Fruit fly (Drosophila melanogaster): ENCODE measurements around the gene dpr6.
A peak's percentile ranks its signal among the peaks of the same experiment; 100 is the strongest.

The dpr6 gene

DNA sequence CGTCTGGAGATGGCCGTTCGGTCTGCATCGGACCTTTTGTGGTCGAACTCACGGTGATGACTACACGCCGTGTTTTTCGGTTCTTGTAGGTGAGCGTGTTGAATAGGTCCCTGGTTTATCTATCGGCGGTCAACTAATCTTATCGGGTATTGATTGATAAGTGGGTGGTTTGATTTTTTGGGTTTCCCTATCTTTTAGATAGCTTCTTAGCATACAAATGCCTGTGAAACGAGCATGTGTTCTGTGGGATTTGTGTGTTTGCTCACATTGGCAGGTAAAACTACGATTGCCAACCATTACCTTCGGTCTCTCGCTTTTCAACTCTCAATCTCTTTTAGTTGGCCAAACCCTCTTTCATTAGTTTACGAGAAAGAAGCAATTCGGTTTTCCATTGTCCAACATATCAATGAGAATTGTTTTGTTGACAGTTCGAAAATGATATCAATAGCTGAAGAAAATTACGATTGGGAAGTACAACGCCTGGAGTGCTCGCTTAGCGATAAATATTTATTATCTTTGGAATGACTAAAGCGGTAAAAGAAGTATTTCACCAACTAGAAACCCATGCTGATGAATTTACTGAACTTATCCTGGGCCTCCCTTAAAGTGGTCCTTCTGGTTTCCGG, 117.9 kb downstream of the dpr6 start, which contains the start of gene CG32053 (continued):
- TF ChIP-seq Dp (GFP tag; optimal IDR thresholded peaks at IDR 0.05) (no peak), Hr39 (optimal IDR thresholded peaks at IDR 0.05) (no peak), grn (GFP tag; optimal IDR thresholded peaks at IDR 0.05) (peak; percentile 92), CG16779 (GFP tag; IDR thresholded peaks at IDR 0.05) (no peak), jumu (GFP tag; optimal IDR thresholded peaks at IDR 0.05) (no peak), CG10979 (tag; optimal IDR thresholded peaks at IDR 0.05) (no peak), gsb-n (tag; optimal IDR thresholded peaks at IDR 0.05) (no peak), repo (GFP tag; optimal IDR thresholded peaks at IDR 0.05) (no peak), sens-2 (GFP tag; IDR thresholded peaks at IDR 0.05) (0 out of 2 replicates have a peak, but pooled peaks have one; percentile 38), Mrtf (GFP tag; IDR thresholded peaks at IDR 0.05) (no peak), CG12071 (GFP tag; optimal IDR thresholded peaks at IDR 0.05) (no peak), Doc2 (GFP tag; IDR thresholded peaks at IDR 0.05) (no peak), CG13287 (GFP tag; IDR thresholded peaks at IDR 0.05; ENCODE audit: partially characterized antibody) (no peak), bsh (GFP tag; optimal IDR thresholded peaks at IDR 0.05) (no peak), CG17829 (tag; optimal IDR thresholded peaks at IDR 0.05) (no peak), twi (tag; optimal IDR thresholded peaks at IDR 0.05) (peak; percentile 66), CG1832 (GFP tag; optimal IDR thresholded peaks at IDR 0.05) (no peak), dimm (GFP tag; IDR thresholded peaks at IDR 0.05) (no peak), danr (GFP tag; IDR thresholded peaks at IDR 0.05) (no peak), CG11247 (GFP tag; IDR thresholded peaks at IDR 0.05) (no peak), Side (GFP tag; optimal IDR thresholded peaks at IDR 0.05) (no peak), tll (GFP tag; optimal IDR thresholded peaks at IDR 0.05) (peak in 1 of 2 experiments; percentile 57), zfh1 (GFP tag; IDR thresholded peaks at IDR 0.05) (no peak), Chrac-16 (GFP tag; optimal IDR thresholded peaks at IDR 0.05) (no peak), CG4328 (GFP tag; optimal IDR thresholded peaks at IDR 0.05) (no peak), toy (GFP tag; IDR thresholded peaks at IDR 0.05) (no peak), dmrt99B (tag; optimal IDR thresholded peaks at IDR 0.05) (no peak), Dek (tag; optimal IDR thresholded peaks at IDR 0.05) (no peak), CG14667 (GFP tag; IDR thresholded peaks at IDR 0.05) (no peak), CG7357 (GFP tag; IDR thresholded peaks at IDR 0.05) (no peak), CG2199 (GFP tag; IDR thresholded peaks at IDR 0.05) (0 out of 3 replicates have a peak, but pooled peaks have one; percentile 41), NC2α (GFP tag; optimal IDR thresholded peaks at IDR 0.05) (no peak), luna (GFP tag; optimal IDR thresholded peaks at IDR 0.05) (no peak), Xbp1 (GFP tag; optimal IDR thresholded peaks at IDR 0.05) (no peak), Deaf1 (tag; optimal IDR thresholded peaks at IDR 0.05) (no peak), Pdp1 (GFP tag; optimal IDR thresholded peaks at IDR 0.05) (no peak), slp2 (GFP tag; optimal IDR thresholded peaks at IDR 0.05) (no peak), CG13123 (GFP tag; optimal IDR thresholded peaks at IDR 0.05) (no peak), CG8089 (GFP tag; optimal IDR thresholded peaks at IDR 0.05) (no peak), CG15479 (GFP tag; optimal IDR thresholded peaks at IDR 0.05) (peak; percentile 3), Oli (tag; optimal IDR thresholded peaks at IDR 0.05) (no peak), D (optimal IDR thresholded peaks at IDR 0.05) (no peak), D (GFP tag; optimal IDR thresholded peaks at IDR 0.05) (no peak), insv (GFP tag; optimal IDR thresholded peaks at IDR 0.05) (no peak), CG18764 (GFP tag; optimal IDR thresholded peaks at IDR 0.05) (no peak), mirr (GFP tag; optimal IDR thresholded peaks at IDR 0.05) (peak; percentile 66), CG14860 (GFP tag; IDR thresholded peaks at IDR 0.05; ENCODE audit: partially characterized antibody) (no peak), crc (GFP tag; optimal IDR thresholded peaks at IDR 0.05) (no peak)
